Worm (Caenorhabditis elegans) whole organism, L2 larva: Measurements from ENCODE around the gene glr-6.
A peak's percentile ranks its signal among the peaks of the same experiment; 100 is the strongest.

Experiments used
- C34F6.9 ChIP-seq: fragments of 150-350 bp; optimal IDR thresholded peaks from 2 replicates; lab custom pipeline; 2014; ENCODE audit warnings: missing biosample characterization, missing genetic modification characterization
- F13H6.1 ChIP-seq: sonication (generic microtip); optimal IDR thresholded peaks from 2 replicates; lab custom pipeline; 2016; ENCODE audit warnings: missing genetic modification characterization, missing compliant biosample characterization
- R02D3.7 ChIP-seq: fragments of 150-350 bp; optimal IDR thresholded peaks from 2 replicates; lab custom pipeline; 2014; ENCODE audit warnings: missing biosample characterization, missing genetic modification characterization
- Y55F3AM.14 ChIP-seq: fragments of 200-800 bp; sonication (Bioruptor generic); optimal IDR thresholded peaks from 2 replicates; lab custom pipeline; 2018; ENCODE audit warnings: mild to moderate bottlenecking, missing genetic modification characterization, missing compliant biosample characterization
- ZK546.5 ChIP-seq: sonication (generic microtip); optimal IDR thresholded peaks from 2 replicates; lab custom pipeline; 2017; ENCODE audit warnings: missing biosample characterization, missing genetic modification characterization
- alr-1 ChIP-seq: fragments of 150-350 bp; optimal IDR thresholded peaks from 2 replicates; lab custom pipeline; 2014; ENCODE audit warnings: missing biosample characterization, missing genetic modification characterization
- aly-2 ChIP-seq: fragments of 150-350 bp; optimal IDR thresholded peaks from 2 replicates; lab custom pipeline; 2014; ENCODE audit warnings: missing biosample characterization, missing genetic modification characterization
- ama-1 ChIP-seq: fragments of 150-350 bp; optimal IDR thresholded peaks from 2 replicates; lab custom pipeline; 2018; ENCODE audit warnings: inconsistent platforms
- blmp-1 ChIP-seq: sonication (generic microtip); optimal IDR thresholded peaks from 2 replicates; lab custom pipeline; 2017; ENCODE audit warnings: missing genetic modification characterization, mild to moderate bottlenecking, missing compliant biosample characterization, antibody characterized with exemption, moderate library complexity; ENCODE audit not compliant: insufficient read depth
- ceh-16 ChIP-seq: fragments of 150-350 bp; optimal IDR thresholded peaks from 2 replicates; lab custom pipeline; 2014; ENCODE audit warnings: missing biosample characterization, missing genetic modification characterization
- ceh-82 ChIP-seq: fragments of 150-350 bp; optimal IDR thresholded peaks from 2 replicates; lab custom pipeline; 2014; ENCODE audit warnings: missing biosample characterization, missing genetic modification characterization
- crh-2 ChIP-seq: sonication (generic microtip); optimal IDR thresholded peaks from 2 replicates; lab custom pipeline; 2017; ENCODE audit warnings: missing biosample characterization, missing genetic modification characterization
- dmd-4 ChIP-seq: sonication (generic microtip); optimal IDR thresholded peaks from 2 replicates; lab custom pipeline; 2017; ENCODE audit warnings: missing biosample characterization, missing genetic modification characterization
- egl-27 ChIP-seq: sonication (generic microtip); optimal IDR thresholded peaks from 3 replicates; lab custom pipeline; 2017; ENCODE audit warnings: missing biosample characterization, missing genetic modification reagents, missing genetic modification characterization
- elt-3 ChIP-seq: sonication (generic microtip); optimal IDR thresholded peaks from 2 replicates; lab custom pipeline; 2017; ENCODE audit warnings: missing biosample characterization, missing genetic modification characterization
- fos-1 ChIP-seq: fragments of 150-350 bp; optimal IDR thresholded peaks from 2 replicates; lab custom pipeline; 2014; ENCODE audit warnings: missing biosample characterization, missing genetic modification characterization
- gmeb-1 ChIP-seq: fragments of 150-350 bp; optimal IDR thresholded peaks from 2 replicates; lab custom pipeline; 2014; ENCODE audit warnings: missing biosample characterization, missing genetic modification characterization
- lin-11 ChIP-seq: fragments of 150-350 bp; sonication (generic microtip); optimal IDR thresholded peaks from 2 replicates; lab custom pipeline; 2014; ENCODE audit warnings: missing biosample characterization, missing genetic modification characterization, inconsistent platforms, mixed read lengths
- lin-13 ChIP-seq: fragments of 150-350 bp; optimal IDR thresholded peaks from 2 replicates; lab custom pipeline; 2014; ENCODE audit warnings: missing biosample characterization, missing genetic modification reagents, missing genetic modification characterization
- lin-39 ChIP-seq: fragments of 150-350 bp; optimal IDR thresholded peaks from 2 replicates; lab custom pipeline; 2014; ENCODE audit warnings: missing biosample characterization, missing genetic modification reagents, missing genetic modification characterization
- lsy-2 ChIP-seq, 2 experiments: fragments of 150-350 bp in 1 of 2; sonication (generic microtip) in 1 of 2; optimal IDR thresholded peaks; 2 replicates each; lab custom pipeline; 2014 to 2017; ENCODE audit warnings: missing biosample characterization in 2 of 2, missing genetic modification characterization in 2 of 2
- mab-5 ChIP-seq: fragments of 150-350 bp; optimal IDR thresholded peaks from 2 replicates; lab custom pipeline; 2014; ENCODE audit warnings: missing biosample characterization, missing genetic modification characterization
- mbf-1 ChIP-seq: sonication (generic microtip); optimal IDR thresholded peaks from 2 replicates; lab custom pipeline; 2017; ENCODE audit warnings: missing biosample characterization, missing genetic modification characterization
- mdl-1 ChIP-seq, 2 experiments: fragments of 150-350 bp in 1 of 2; sonication (generic microtip) in 1 of 2; optimal IDR thresholded peaks; 2 replicates each; lab custom pipeline; 2017; ENCODE audit warnings: missing biosample characterization in 2 of 2, missing genetic modification characterization in 2 of 2
- nhr-10 ChIP-seq: sonication (generic microtip); optimal IDR thresholded peaks from 2 replicates; lab custom pipeline; 2017; ENCODE audit warnings: missing biosample characterization, missing genetic modification characterization
- nhr-11 ChIP-seq: fragments of 150-350 bp; optimal IDR thresholded peaks from 2 replicates; lab custom pipeline; 2014; ENCODE audit warnings: missing biosample characterization, missing genetic modification characterization
- nhr-12 ChIP-seq: fragments of 150-350 bp; optimal IDR thresholded peaks from 2 replicates; lab custom pipeline; 2014; ENCODE audit warnings: missing biosample characterization, missing genetic modification characterization
- nhr-129 ChIP-seq: fragments of 150-350 bp; optimal IDR thresholded peaks from 2 replicates; lab custom pipeline; 2014; ENCODE audit warnings: missing biosample characterization, missing genetic modification characterization
- nhr-21 ChIP-seq: fragments of 150-350 bp; optimal IDR thresholded peaks from 2 replicates; lab custom pipeline; 2014; ENCODE audit warnings: missing biosample characterization, missing genetic modification characterization
- nhr-23 ChIP-seq: fragments of 150-350 bp; optimal IDR thresholded peaks from 2 replicates; lab custom pipeline; 2014; ENCODE audit warnings: missing biosample characterization, missing genetic modification reagents, missing genetic modification characterization
- nhr-237 ChIP-seq: fragments of 150-350 bp; optimal IDR thresholded peaks from 2 replicates; lab custom pipeline; 2014; ENCODE audit warnings: missing biosample characterization, missing genetic modification characterization
- nhr-25 ChIP-seq: fragments of 150-350 bp; sonication (generic microtip); optimal IDR thresholded peaks from 3 replicates; lab custom pipeline; 2014; ENCODE audit warnings: missing biosample characterization, missing genetic modification characterization
- nhr-6 ChIP-seq: fragments of 150-350 bp; optimal IDR thresholded peaks from 2 replicates; lab custom pipeline; 2014; ENCODE audit warnings: missing biosample characterization, missing genetic modification characterization
- nhr-77 ChIP-seq: fragments of 150-350 bp; optimal IDR thresholded peaks from 2 replicates; lab custom pipeline; 2014; ENCODE audit warnings: missing biosample characterization, missing genetic modification characterization
- peb-1 ChIP-seq: fragments of 150-350 bp; optimal IDR thresholded peaks from 2 replicates; lab custom pipeline; 2014; ENCODE audit warnings: missing biosample characterization, missing genetic modification characterization
- sem-4 ChIP-seq: fragments of 150-350 bp; optimal IDR thresholded peaks from 2 replicates; lab custom pipeline; 2014; ENCODE audit warnings: missing biosample characterization, missing genetic modification reagents, missing genetic modification characterization
- skn-1 ChIP-seq: sonication (generic microtip); optimal IDR thresholded peaks from 2 replicates; lab custom pipeline; 2017; ENCODE audit warnings: missing biosample characterization, missing genetic modification characterization
- sma-3 ChIP-seq: sonication (generic microtip); optimal IDR thresholded peaks from 2 replicates; lab custom pipeline; 2016; ENCODE audit warnings: missing genetic modification reagents, missing genetic modification characterization, missing compliant biosample characterization
- sma-9 ChIP-seq, 2 experiments: fragments of 150-350 bp in 1 of 2; sonication (generic microtip) in 1 of 2; optimal IDR thresholded peaks; 2 replicates each; lab custom pipeline; 2014 to 2016; ENCODE audit warnings: missing genetic modification characterization in 2 of 2, mild to moderate bottlenecking in 1 of 2, missing biosample characterization in 1 of 2, missing compliant biosample characterization in 1 of 2, missing genetic modification reagents in 1 of 2, moderate library complexity in 1 of 2
- snpc-4 ChIP-seq: fragments of 150-350 bp; optimal IDR thresholded peaks from 2 replicates; lab custom pipeline; 2014; ENCODE audit warnings: missing biosample characterization, missing genetic modification characterization
- unc-39 ChIP-seq: fragments of 150-350 bp; optimal IDR thresholded peaks from 2 replicates; lab custom pipeline; 2014; ENCODE audit warnings: missing biosample characterization, missing genetic modification characterization
- unc-55 ChIP-seq: fragments of 150-350 bp; sonication (generic microtip); optimal IDR thresholded peaks from 3 replicates; lab custom pipeline; 2014; ENCODE audit warnings: missing biosample characterization, missing genetic modification reagents, missing genetic modification characterization
- unc-62 ChIP-seq: fragments of 150-350 bp; optimal IDR thresholded peaks from 2 replicates; lab custom pipeline; 2014; ENCODE audit warnings: missing biosample characterization, missing genetic modification reagents, missing genetic modification characterization
- zag-1 ChIP-seq: fragments of 150-350 bp; optimal IDR thresholded peaks from 2 replicates; lab custom pipeline; 2014; ENCODE audit warnings: missing biosample characterization, missing genetic modification characterization
- ztf-1 ChIP-seq: fragments of 200-800 bp; sonication (Bioruptor generic); conservative IDR thresholded peaks from 2 replicates; pipeline ENCODE4 v1.3.6; 2022; ENCODE audit warnings: missing genetic modification characterization, missing compliant biosample characterization
- ztf-11 ChIP-seq: sonication (generic microtip); optimal IDR thresholded peaks from 2 replicates; lab custom pipeline; 2017; ENCODE audit warnings: missing biosample characterization, missing genetic modification characterization

Gene glr-6

ce11 chrX:6813025-6813424 lies 27.5 kb downstream of the glr-6 start:
- TF ChIP-seq skn-1 (tag; lab: Kevin White, UChicago) (no peak), sem-4 (tag; lab: Kevin White, UChicago) (no peak), sma-3 (GFP tag; lab: Kevin White, UChicago) (no peak), zag-1 (no peak), ZK546.5 (no peak), nhr-77 (tag; lab: Kevin White, UChicago) (no peak), nhr-10 (no peak), ama-1 (no peak), crh-2 (no peak), mbf-1 (tag; lab: Kevin White, UChicago) (no peak), peb-1 (tag; lab: Kevin White, UChicago) (no peak), lin-39 (no peak), nhr-23 (tag; lab: Kevin White, UChicago) (no peak), nhr-12 (tag; lab: Kevin White, UChicago) (no peak), sma-9 (GFP tag; optimal IDR thresholded peaks at IDR 0.05; lab: Kevin White, UChicago) (no peak), sma-9 (tag; optimal IDR thresholded peaks at IDR 0.05; lab: Kevin White, UChicago) (no peak), gmeb-1 (no peak), ceh-82 (tag; lab: Kevin White, UChicago) (no peak), Y55F3AM.14 (GFP tag; lab: Kevin White, UChicago) (no peak)

DNA sequence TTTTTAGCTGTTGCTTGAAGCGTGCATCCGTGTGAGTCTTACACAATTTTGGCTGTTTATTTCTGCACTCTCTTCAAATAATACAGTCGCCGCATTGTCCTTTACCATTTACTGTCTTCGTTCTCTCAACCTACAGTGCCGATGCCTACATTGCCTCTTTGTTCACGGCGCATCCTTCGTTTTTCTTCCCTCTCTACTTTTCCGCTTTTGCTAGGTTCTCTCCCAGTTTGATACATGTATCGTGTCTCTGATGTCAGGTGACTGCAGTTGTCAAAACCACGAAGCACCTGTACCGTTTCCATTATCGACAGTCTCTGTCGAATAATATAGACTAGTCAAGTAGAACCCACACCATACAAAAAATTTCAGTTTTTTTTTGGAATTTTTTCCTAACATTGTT lies 31.9 kb downstream of the glr-6 start:
- no peak for TF ChIP-seq egl-27
- no peak for TF ChIP-seq sem-4 (tag; lab: Kevin White, UChicago)
- TF ChIP-seq ceh-82 (tag; lab: Kevin White, UChicago): no peak
- peak; percentile 14 for TF ChIP-seq sma-9 (GFP tag; optimal IDR thresholded peaks at IDR 0.05; lab: Kevin White, UChicago)
- no peak for TF ChIP-seq sma-9 (tag; optimal IDR thresholded peaks at IDR 0.05; lab: Kevin White, UChicago)
- TF ChIP-seq mab-5 (tag; lab: Kevin White, UChicago): no peak
- peak; percentile 64 for TF ChIP-seq nhr-129 (tag; lab: Kevin White, UChicago)
- TF ChIP-seq nhr-6 (tag; lab: Kevin White, UChicago): no peak
- TF ChIP-seq mbf-1 (tag; lab: Kevin White, UChicago): no peak
- TF ChIP-seq unc-39 (tag; lab: Kevin White, UChicago): no peak
- TF ChIP-seq zag-1: no peak
- peak; percentile 41 for TF ChIP-seq gmeb-1
- TF ChIP-seq dmd-4: no peak
- peak; percentile 11 for TF ChIP-seq nhr-21 (tag; lab: Kevin White, UChicago)
- no peak for TF ChIP-seq nhr-10
- TF ChIP-seq lin-39: no peak
- peak; percentile 32 for TF ChIP-seq fos-1
- TF ChIP-seq mdl-1 (tag; optimal IDR thresholded peaks at IDR 0.05; lab: Kevin White, UChicago): no peak
- TF ChIP-seq C34F6.9 (tag; lab: Kevin White, UChicago): no peak
- TF ChIP-seq ztf-1 (GFP tag; lab: Robert Waterston, UW): no peak
- peak; percentile 19 for TF ChIP-seq sma-3 (GFP tag; lab: Kevin White, UChicago)
- no peak for TF ChIP-seq snpc-4
- no peak for TF ChIP-seq lin-11 (tag; lab: Kevin White, UChicago)
- TF ChIP-seq nhr-77 (tag; lab: Kevin White, UChicago): no peak
- TF ChIP-seq ztf-11 (tag; lab: Kevin White, UChicago): no peak
- no peak for TF ChIP-seq F13H6.1 (tag; lab: Kevin White, UChicago)
- no peak for TF ChIP-seq nhr-12 (tag; lab: Kevin White, UChicago)
- no peak for TF ChIP-seq elt-3 (tag; lab: Kevin White, UChicago)
- no peak for TF ChIP-seq blmp-1
- TF ChIP-seq nhr-25 (tag; lab: Kevin White, UChicago): peak; percentile 59
- TF ChIP-seq skn-1 (tag; lab: Kevin White, UChicago): no peak
- no peak for TF ChIP-seq alr-1 (tag; lab: Kevin White, UChicago)
- TF ChIP-seq Y55F3AM.14 (GFP tag; lab: Kevin White, UChicago): no peak
- peak; percentile 64 for TF ChIP-seq crh-2
- TF ChIP-seq lin-13 (GFP tag; lab: Kevin White, UChicago): no peak
- peak; percentile 10 for TF ChIP-seq ceh-16 (tag; lab: Kevin White, UChicago)
- TF ChIP-seq ama-1: no peak
- TF ChIP-seq lsy-2 (tag; optimal IDR thresholded peaks at IDR 0.05; lab: Kevin White, UChicago): no peak
- TF ChIP-seq ZK546.5: no peak
- TF ChIP-seq R02D3.7 (tag; lab: Kevin White, UChicago): no peak
- TF ChIP-seq nhr-11 (tag; lab: Kevin White, UChicago): no peak
- no peak for TF ChIP-seq unc-55 (GFP tag; lab: Kevin White, UChicago)
- TF ChIP-seq nhr-237 (tag; lab: Kevin White, UChicago): no peak
- TF ChIP-seq unc-62 (GFP tag; lab: Kevin White, UChicago): no peak
- TF ChIP-seq aly-2 (tag; lab: Kevin White, UChicago): no peak
- TF ChIP-seq nhr-23 (tag; lab: Kevin White, UChicago): no peak
- TF ChIP-seq, all 48 proteins: peak for 9
